Fruit fly (Drosophila melanogaster) whole organism, embryonic: ENCODE measurements around the gene brat.

Source experiments
- CG10267 ChIP-seq: fragments of 200-800 bp; sonication (Bioruptor generic); optimal IDR thresholded peaks from 2 replicates; lab custom pipeline; 2018; ENCODE audit warnings: missing biosample characterization, mild to moderate bottlenecking, missing genetic modification characterization, moderate library complexity
- CG12071 ChIP-seq: fragments of 200-800 bp; sonication (Bioruptor generic); optimal IDR thresholded peaks from 3 replicates; lab custom pipeline; 2018; ENCODE audit warnings: missing biosample characterization, mild to moderate bottlenecking, missing genetic modification characterization
- CG13894 ChIP-seq: fragments of 200-800 bp; sonication (Bioruptor generic); optimal IDR thresholded peaks from 3 replicates; lab custom pipeline; 2018; ENCODE audit warnings: missing biosample characterization, mild to moderate bottlenecking, missing genetic modification characterization, moderate library complexity
- CG16779 ChIP-seq: fragments of 200-800 bp; sonication (Bioruptor generic); IDR thresholded peaks from 2 replicates; pipeline ENCODE4 v1.3.6; 2022; ENCODE audit warnings: missing biosample characterization, missing genetic modification characterization
- CG17385 ChIP-seq: fragments of 200-800 bp; sonication (Bioruptor generic); optimal IDR thresholded peaks from 3 replicates; lab custom pipeline; 2018; ENCODE audit warnings: missing biosample characterization, mild to moderate bottlenecking, missing genetic modification characterization
- CG18619 ChIP-seq: fragments of 200-800 bp; sonication (Bioruptor generic); optimal IDR thresholded peaks from 3 replicates; lab custom pipeline; 2017; ENCODE audit warnings: missing biosample characterization, mild to moderate bottlenecking, missing genetic modification characterization
- CG31441 ChIP-seq: fragments of 200-800 bp; sonication (Bioruptor generic); IDR thresholded peaks from 2 replicates; pipeline ENCODE4 v1.3.6; 2022; ENCODE audit warnings: missing biosample characterization, missing genetic modification characterization
- CG33557 ChIP-seq: fragments of 200-800 bp; sonication (Bioruptor generic); optimal IDR thresholded peaks from 2 replicates; lab custom pipeline; 2019; ENCODE audit warnings: missing biosample characterization, mild to moderate bottlenecking, missing genetic modification characterization, moderate library complexity
- CG3995 ChIP-seq: fragments of 200-800 bp; sonication (Bioruptor generic); optimal IDR thresholded peaks from 3 replicates; lab custom pipeline; 2016; ENCODE audit warnings: missing biosample characterization, missing genetic modification characterization
- D19B ChIP-seq: fragments of 200-800 bp; sonication (Bioruptor generic); optimal IDR thresholded peaks from 2 replicates; lab custom pipeline; 2017; ENCODE audit warnings: missing biosample characterization, mild to moderate bottlenecking, missing genetic modification characterization
- Drgx ChIP-seq: fragments of 200-800 bp; sonication (Bioruptor generic); IDR thresholded peaks from 2 replicates; pipeline ENCODE4 v1.3.6; 2022; ENCODE audit warnings: missing biosample characterization, missing genetic modification characterization
- Gug ChIP-seq: fragments of 200-800 bp; sonication (Bioruptor generic); IDR thresholded peaks from 4 replicates; pipeline ENCODE4 v1.3.6; 2022; ENCODE audit warnings: missing biosample characterization, missing genetic modification characterization
- Lim3 ChIP-seq: fragments of 200-800 bp; sonication (Bioruptor generic); IDR thresholded peaks from 2 replicates; pipeline ENCODE4 v1.3.6; 2022; ENCODE audit warnings: missing biosample characterization, missing genetic modification characterization
- MBD-R2 ChIP-seq: fragments of 200-800 bp; sonication (Bioruptor generic); IDR thresholded peaks from 2 replicates; pipeline ENCODE4 v1.3.6; 2022; ENCODE audit warnings: missing biosample characterization, missing genetic modification characterization
- NfI ChIP-seq: fragments of 200-800 bp; sonication (Bioruptor generic); optimal IDR thresholded peaks from 3 replicates; lab custom pipeline; 2018; ENCODE audit warnings: missing biosample characterization, mild to moderate bottlenecking, missing genetic modification characterization, moderate library complexity
- Optix ChIP-seq: fragments of 200-800 bp; sonication (Bioruptor generic); IDR thresholded peaks from 3 replicates; pipeline ENCODE4 v1.3.6; 2022; ENCODE audit warnings: missing biosample characterization, missing genetic modification characterization
- Ptx1 ChIP-seq: fragments of 200-800 bp; sonication (Bioruptor generic); IDR thresholded peaks from 2 replicates; pipeline ENCODE4 v1.3.6; 2022; ENCODE audit warnings: missing biosample characterization, missing genetic modification characterization
- Xbp1 ChIP-seq: fragments of 200-800 bp; sonication (Bioruptor generic); optimal IDR thresholded peaks from 3 replicates; lab custom pipeline; 2016; ENCODE audit warnings: missing biosample characterization, mild to moderate bottlenecking, missing genetic modification characterization
- abd-A ChIP-seq: fragments of 200-800 bp; sonication (Bioruptor generic); optimal IDR thresholded peaks from 3 replicates; lab custom pipeline; 2019; ENCODE audit warnings: missing biosample characterization, mild to moderate bottlenecking, missing genetic modification characterization, moderate library complexity
- cad ChIP-seq: fragments of >200 bp; optimal IDR thresholded peaks from 2 replicates; lab custom pipeline; 2017; ENCODE audit warnings: missing biosample characterization, missing genetic modification characterization
- chinmo ChIP-seq: fragments of 200-800 bp; sonication (Bioruptor generic); IDR thresholded peaks from 4 replicates; pipeline ENCODE4 v1.3.6; 2022; ENCODE audit warnings: missing biosample characterization, missing genetic modification characterization; ENCODE audit not compliant: partially characterized antibody
- crc ChIP-seq: fragments of 200-800 bp; sonication (Bioruptor generic); optimal IDR thresholded peaks from 2 replicates; lab custom pipeline; 2016; ENCODE audit warnings: missing biosample characterization, missing genetic modification characterization
- crol ChIP-seq: fragments of 200-800 bp; sonication (Bioruptor generic); IDR thresholded peaks from 2 replicates; pipeline ENCODE4 v1.3.6; 2022; ENCODE audit warnings: missing biosample characterization, missing genetic modification characterization
- gsb-n ChIP-seq: fragments of 200-800 bp; sonication (Bioruptor generic); optimal IDR thresholded peaks from 3 replicates; lab custom pipeline; 2018; ENCODE audit warnings: missing biosample characterization, mild to moderate bottlenecking, missing genetic modification characterization
- hb ChIP-seq: fragments of 200-800 bp; sonication (Bioruptor generic); IDR thresholded peaks from 3 replicates; pipeline ENCODE4 v1.3.6; 2022; ENCODE audit warnings: missing biosample characterization, missing genetic modification characterization; ENCODE audit not compliant: partially characterized antibody
- hbn ChIP-seq: fragments of 200-800 bp; sonication (Bioruptor generic); IDR thresholded peaks from 2 replicates; pipeline ENCODE4 v1.3.6; 2022; ENCODE audit warnings: missing biosample characterization, missing genetic modification characterization; ENCODE audit not compliant: partially characterized antibody
- jigr1 ChIP-seq: fragments of 200-800 bp; sonication (Bioruptor generic); IDR thresholded peaks from 3 replicates; pipeline ENCODE4 v1.3.6; 2022; ENCODE audit warnings: missing biosample characterization, missing genetic modification characterization
- mirr ChIP-seq: fragments of 200-800 bp; sonication (Bioruptor generic); optimal IDR thresholded peaks from 3 replicates; lab custom pipeline; 2018; ENCODE audit warnings: missing biosample characterization, mild to moderate bottlenecking, missing genetic modification characterization
- nerfin-1 ChIP-seq: fragments of 200-800 bp; sonication (Bioruptor generic); optimal IDR thresholded peaks from 3 replicates; lab custom pipeline; 2019; ENCODE audit warnings: missing biosample characterization, mild to moderate bottlenecking, missing genetic modification characterization, moderate library complexity
- pan ChIP-seq, 4 experiments: fragments of >200 bp in 3 of 4; fragments of 200-800 bp in 1 of 4; sonication (Bioruptor generic) in 1 of 4; optimal IDR thresholded peaks in 3 of 4; IDR thresholded peaks in 1 of 4; 2 replicates each; pipeline versions ENCODE4 v1.3.6 to Lab custom; 2017 to 2022; ENCODE audit warnings: missing biosample characterization in 2 of 4, missing genetic modification characterization in 2 of 4, mixed read lengths in 1 of 4
- peb ChIP-seq: fragments of 200-800 bp; sonication (Bioruptor generic); IDR thresholded peaks from 2 replicates; pipeline ENCODE4 v1.3.6; 2022; ENCODE audit warnings: missing biosample characterization, missing genetic modification characterization
- pfk ChIP-seq: fragments of 200-800 bp; sonication (Bioruptor generic); optimal IDR thresholded peaks from 2 replicates; lab custom pipeline; 2018; ENCODE audit warnings: missing biosample characterization, mild to moderate bottlenecking, missing genetic modification characterization, moderate library complexity
- pros ChIP-seq: fragments of 200-800 bp; sonication (Bioruptor generic); optimal IDR thresholded peaks from 3 replicates; lab custom pipeline; 2019; ENCODE audit warnings: missing biosample characterization, mild to moderate bottlenecking, missing genetic modification characterization, moderate library complexity
- repo ChIP-seq: fragments of 200-800 bp; sonication (Bioruptor generic); optimal IDR thresholded peaks from 2 replicates; lab custom pipeline; 2016; ENCODE audit warnings: missing biosample characterization, missing genetic modification characterization
- sc ChIP-seq, 3 experiments: fragments of >200 bp in 2 of 3; fragments of 200-800 bp in 1 of 3; sonication (Bioruptor generic) in 1 of 3; optimal IDR thresholded peaks; 2 replicates in 2 of 3; 3 replicates in 1 of 3; lab custom pipeline; 2017; ENCODE audit warnings: mild to moderate bottlenecking in 1 of 3, missing biosample characterization in 1 of 3, missing genetic modification characterization in 1 of 3, missing genetic modification reagents in 1 of 3
- sens ChIP-seq: fragments of 200-800 bp; sonication (Bioruptor generic); peaks from one replicate; lab custom pipeline; 2016; ENCODE audit warnings: missing biosample characterization, missing genetic modification characterization
- slbo ChIP-seq: fragments of 200-800 bp; sonication (Bioruptor generic); IDR thresholded peaks from 2 replicates; pipeline ENCODE4 v1.3.6; 2022; ENCODE audit warnings: missing biosample characterization, missing genetic modification characterization
- so ChIP-seq: fragments of 200-800 bp; sonication (Bioruptor generic); IDR thresholded peaks from 3 replicates; pipeline ENCODE4 v1.3.6; 2022; ENCODE audit warnings: missing biosample characterization, missing genetic modification characterization
- stwl ChIP-seq: fragments of 200-800 bp; sonication (Bioruptor generic); optimal IDR thresholded peaks from 3 replicates; lab custom pipeline; 2018; ENCODE audit warnings: missing biosample characterization, mild to moderate bottlenecking, missing genetic modification characterization, moderate library complexity
- tio ChIP-seq: fragments of 200-800 bp; sonication (Bioruptor generic); optimal IDR thresholded peaks from 2 replicates; lab custom pipeline; 2017; ENCODE audit warnings: missing biosample characterization, missing genetic modification characterization, inconsistent platforms
- tll ChIP-seq, 2 experiments: fragments of 200-800 bp in 1 of 2; fragments of >200 bp in 1 of 2; sonication (Bioruptor generic) in 1 of 2; optimal IDR thresholded peaks; 2 replicates each; lab custom pipeline; 2017 to 2019; ENCODE audit warnings: missing biosample characterization in 2 of 2, missing genetic modification characterization in 2 of 2, mild to moderate bottlenecking in 1 of 2, moderate library complexity in 1 of 2
- trem ChIP-seq: fragments of 200-800 bp; optimal IDR thresholded peaks from 3 replicates; lab custom pipeline; 2019; ENCODE audit warnings: missing biosample characterization, mild to moderate bottlenecking, missing genetic modification characterization, moderate library complexity
- tx ChIP-seq: fragments of 200-800 bp; sonication (Bioruptor generic); optimal IDR thresholded peaks from 2 replicates; lab custom pipeline; 2016; ENCODE audit warnings: missing biosample characterization, missing genetic modification characterization
- vvl ChIP-seq: fragments of 200-800 bp; sonication (Bioruptor generic); IDR thresholded peaks from 2 replicates; pipeline ENCODE4 v1.3.6; 2022; ENCODE audit warnings: missing biosample characterization, missing genetic modification characterization
- zen ChIP-seq: fragments of 200-800 bp; sonication (Bioruptor generic); optimal IDR thresholded peaks from 3 replicates; lab custom pipeline; 2018; ENCODE audit warnings: missing biosample characterization, mild to moderate bottlenecking, missing genetic modification characterization, moderate library complexity

brat gene

dm6 chr2L:19138361-19139041 is 4.9 kb downstream of the brat start (continued):
- TF ChIP-seq crc (no peak), CG16779 (GFP tag; lab: Robert Waterston, UW) (no peak), nerfin-1 (tag; lab: Kevin White, UChicago) (no peak), Drgx (no peak), jigr1 (GFP tag; lab: Robert Waterston, UW) (no peak), CG33557 (no peak), D19B (GFP tag; lab: Kevin White, UChicago) (no peak), Optix (GFP tag; lab: Robert Waterston, UW) (0 out of 3 replicates have a peak, but pooled peaks have one; percentile 21), Lim3 (GFP tag; lab: Robert Waterston, UW) (no peak), repo (no peak), CG31441 (peak; percentile 59), trem (tag; lab: Kevin White, UChicago) (no peak), mirr (GFP tag; lab: Kevin White, UChicago) (no peak), hbn (no peak), peb (GFP tag; lab: Robert Waterston, UW) (no peak), Gug (GFP tag; lab: Robert Waterston, UW) (no peak), sc (optimal IDR thresholded peaks at IDR 0.05; lab: Kevin White, UChicago) (no peak), sc (GFP tag; optimal IDR thresholded peaks at IDR 0.05; lab: Kevin White, UChicago) (no peak), CG17385 (GFP tag; lab: Kevin White, UChicago) (no peak), pan (optimal IDR thresholded peaks at IDR 0.05; lab: Kevin White, UChicago) (no peak), pan (GFP tag; optimal IDR thresholded peaks at IDR 0.05 in 1 of 2, IDR thresholded peaks at IDR 0.05 in 1 of 2) (no peak), so (GFP tag; lab: Robert Waterston, UW) (0 out of 3 replicates have a peak, but pooled peaks have one; percentile 27), NfI (GFP tag; lab: Kevin White, UChicago) (peak; percentile 17), stwl (tag; lab: Kevin White, UChicago) (no peak), CG18619 (GFP tag; lab: Kevin White, UChicago) (no peak), slbo (no peak), CG3995 (no peak), Ptx1 (GFP tag; lab: Robert Waterston, UW) (no peak), hb (no peak), sens (GFP tag; lab: Kevin White, UChicago) (no peak), CG10267 (peak; percentile 3), CG12071 (no peak)

dm6 chr2L:19139751-19140150 is 6.1 kb downstream of the brat start:
- TF ChIP-seq cad (GFP tag; lab: Kevin White, UChicago), result peak; percentile 87
- TF ChIP-seq crol (GFP tag; lab: Robert Waterston, UW), result peak; percentile 30; the same call in 1 of the 2 replicates
- TF ChIP-seq pfk (GFP tag; lab: Kevin White, UChicago), result peak; percentile 12
- TF ChIP-seq CG13894 (tag; lab: Kevin White, UChicago), result peak; percentile 77
- TF ChIP-seq tio (GFP tag; lab: Kevin White, UChicago), result no peak
- TF ChIP-seq Xbp1 (GFP tag; lab: Kevin White, UChicago), result no peak
- no peak for TF ChIP-seq MBD-R2 (GFP tag; lab: Robert Waterston, UW)
- TF ChIP-seq tx, result no peak
- peak in 1 of 2 experiments; percentile 44 for TF ChIP-seq tll (GFP tag; optimal IDR thresholded peaks at IDR 0.05; lab: Kevin White, UChicago)
- TF ChIP-seq zen, result peak; percentile 4
- TF ChIP-seq nerfin-1 (tag; lab: Kevin White, UChicago), result peak; percentile 14
- peak; percentile 50 for TF ChIP-seq abd-A (tag; lab: Kevin White, UChicago)
- peak; percentile 96 for TF ChIP-seq pros (GFP tag; lab: Kevin White, UChicago)
- peak; percentile 13 for TF ChIP-seq gsb-n (tag; lab: Kevin White, UChicago)
- peak; percentile 69 for TF ChIP-seq vvl (GFP tag; lab: Robert Waterston, UW)
- TF ChIP-seq chinmo (GFP tag; lab: Robert Waterston, UW), result 0 out of 4 replicates have a peak, but pooled peaks have one; percentile 49
- TF ChIP-seq, all 482 proteins: peak for 12
